Worm (Caenorhabditis elegans): ENCODE results near the gene catp-7.

ce11 chrIV:8630243-8630642, 44.5 kb downstream of the catp-7 start:
- no peak for TF ChIP-seq ceh-9 (tag; optimal IDR thresholded peaks at IDR 0.05)
- TF ChIP-seq K09A11.1 (tag; optimal IDR thresholded peaks at IDR 0.05; ENCODE audit: insufficient read depth), result no peak
